Fruit fly (Drosophila melanogaster) Kc167 (cell line): Measurements from ENCODE around the gene Fer3.

ENCODE experiments used
- Myc ChIP-seq: fragments of >200 bp; optimal IDR thresholded peaks from 2 replicates; lab custom pipeline; 2017; ENCODE audit warnings: missing external identifiers
- Sin3A ChIP-seq: fragments of >200 bp; optimal IDR thresholded peaks from 2 replicates; lab custom pipeline; 2018; ENCODE audit warnings: missing external identifiers
- h ChIP-seq: fragments of >200 bp; optimal IDR thresholded peaks from 3 replicates; lab custom pipeline; 2018; ENCODE audit warnings: missing external identifiers
- insv ChIP-seq: fragments of >200 bp; optimal IDR thresholded peaks from 3 replicates; lab custom pipeline; 2018; ENCODE audit warnings: missing external identifiers
- psq ChIP-seq: fragments of >200 bp; optimal IDR thresholded peaks from 2 replicates; lab custom pipeline; 2017; ENCODE audit warnings: missing external identifiers
- ttk ChIP-seq: sonication (Bioruptor generic); optimal IDR thresholded peaks from 2 replicates; lab custom pipeline; 2017; ENCODE audit warnings: missing external identifiers

The Fer3 gene

DNA sequence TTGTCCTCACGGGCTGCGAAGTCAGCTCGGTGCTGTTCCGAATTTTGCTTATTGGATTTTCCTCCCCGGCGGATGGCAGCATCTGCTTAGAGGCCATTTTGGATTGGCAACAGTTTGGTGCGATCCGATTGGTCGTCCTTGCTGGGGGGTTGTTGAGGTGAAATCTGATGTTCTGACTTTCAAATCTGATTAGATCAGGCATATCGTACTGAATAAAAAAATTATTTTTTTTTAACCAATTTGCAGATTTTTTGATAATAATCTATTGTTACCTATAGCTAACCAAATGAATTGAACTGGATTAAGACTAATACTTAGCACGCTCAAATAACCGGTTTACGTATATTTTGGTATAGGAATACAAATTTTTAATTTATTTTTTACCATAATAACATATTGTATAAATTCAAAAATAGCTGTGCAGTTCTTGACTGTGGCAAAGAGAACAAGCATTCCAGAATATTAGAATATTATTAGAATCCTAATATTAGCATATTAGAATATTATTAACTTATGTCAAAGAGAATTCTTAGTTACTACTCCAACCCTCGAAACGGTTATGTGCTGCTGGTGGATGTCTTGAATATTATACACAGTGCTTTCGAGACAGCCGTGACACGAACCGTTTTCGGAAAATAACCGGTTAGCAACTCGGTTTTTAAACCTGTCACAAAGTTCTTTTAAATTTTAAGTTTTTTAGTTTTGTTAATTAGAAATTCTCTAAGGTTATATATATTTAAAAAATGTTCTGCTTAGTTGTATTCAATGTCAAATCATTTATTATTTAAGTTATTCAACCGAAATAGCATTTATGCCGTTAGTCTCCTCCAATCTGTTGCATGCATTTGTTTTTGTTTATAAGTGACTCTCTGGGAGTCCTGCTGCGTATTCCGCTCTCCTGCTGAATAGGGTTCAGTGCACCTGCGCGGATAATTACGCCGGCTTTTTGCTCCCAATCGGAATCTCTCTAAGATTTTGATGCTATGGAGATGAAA lies at the start of gene Fer3:
Gene Fer3 (minus strand): TSS at position 1 of the 995 bp plus-strand sequence.
- TF ChIP-seq Sin3A: no peak
- TF ChIP-seq insv (lab: Kevin White, UChicago): no peak
- no peak for TF ChIP-seq psq (lab: Kevin White, UChicago)
- no peak for TF ChIP-seq ttk (lab: Kevin White, UChicago)
- no peak for TF ChIP-seq Myc (lab: Kevin White, UChicago)
- TF ChIP-seq h (lab: Kevin White, UChicago): no peak

DNA sequence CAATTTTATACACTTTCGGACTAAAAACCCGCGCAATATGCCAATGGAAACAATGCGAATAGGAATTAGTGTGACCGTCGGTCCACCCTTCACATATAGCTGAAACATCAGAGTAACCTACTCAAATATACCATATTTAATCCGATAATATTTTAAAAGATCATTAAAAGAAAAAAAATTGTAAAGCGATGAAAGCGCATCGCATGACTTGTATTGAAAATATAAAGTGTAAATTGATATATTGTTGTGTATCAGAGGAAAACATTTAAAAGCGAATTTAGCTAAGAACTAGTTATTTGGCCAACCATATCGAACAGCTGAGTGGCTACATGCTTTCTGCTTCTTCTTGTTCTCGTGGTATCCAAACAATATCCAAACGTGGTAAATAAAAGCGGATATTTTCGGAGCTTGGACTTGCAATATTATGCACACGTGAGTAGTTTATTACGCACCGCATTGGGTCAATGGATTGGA lies 47.7 kb upstream of the Fer3 start, which contains the start of the genes Blm and CG14722:
Gene Blm (minus strand): TSS at position 54 of the 474 bp plus-strand sequence.
Gene CG14722 (plus strand): TSS at position 161 of the 474 bp plus-strand sequence.
- no peak for TF ChIP-seq psq (lab: Kevin White, UChicago)
- no peak for TF ChIP-seq ttk (lab: Kevin White, UChicago)
- TF ChIP-seq h (lab: Kevin White, UChicago): no peak
- TF ChIP-seq insv (lab: Kevin White, UChicago): no peak

- TF ChIP-seq Sin3A (no peak), h (lab: Kevin White, UChicago) (no peak), Myc (lab: Kevin White, UChicago) (no peak), insv (lab: Kevin White, UChicago) (no peak), ttk (lab: Kevin White, UChicago) (no peak), psq (lab: Kevin White, UChicago) (no peak)
Observed at dm6 chr3R:11735337-11735736, 41.2 kb upstream of the Fer3 start, which contains the start of gene CG14721. Gene CG14721, plus strand, starts transcription at chr3R:11735447.

dm6 chr3R:11721593-11721992 lies 27.5 kb upstream of the Fer3 start, which contains the start of gene CG12594:
Gene CG12594, plus strand, starts transcription at chr3R:11721734.
- TF ChIP-seq insv (lab: Kevin White, UChicago) (no peak), ttk (lab: Kevin White, UChicago) (no peak), Sin3A (no peak), Myc (lab: Kevin White, UChicago) (no peak), h (lab: Kevin White, UChicago) (no peak)

DNA sequence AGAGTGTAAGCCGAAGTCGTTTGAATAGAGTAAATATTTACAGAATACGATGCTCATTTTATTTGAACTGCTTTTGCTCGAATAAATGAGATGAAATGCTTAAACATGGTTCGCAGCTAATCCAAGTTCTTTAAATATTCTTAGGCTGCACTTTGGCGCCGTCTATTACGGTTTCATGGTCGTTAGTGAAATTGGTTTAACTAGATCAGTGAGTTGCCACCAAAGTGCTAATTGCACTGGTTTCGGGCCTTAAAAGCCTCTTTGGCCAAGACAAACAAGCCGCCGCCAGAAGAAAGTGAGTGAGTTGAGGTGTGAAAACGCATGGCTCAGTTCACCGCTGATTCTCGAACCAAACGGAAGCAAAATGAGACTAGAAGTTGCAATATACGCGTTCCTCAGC lies 17.3 kb upstream of the Fer3 start, which contains the start of gene CG14720:
Gene CG14720 (plus strand): TSS at position 301 of the 400 bp plus-strand sequence.
- TF ChIP-seq Myc (lab: Kevin White, UChicago) (no peak), insv (lab: Kevin White, UChicago) (no peak), ttk (lab: Kevin White, UChicago) (no peak), h (lab: Kevin White, UChicago) (no peak), Sin3A (no peak), psq (lab: Kevin White, UChicago) (no peak)

DNA sequence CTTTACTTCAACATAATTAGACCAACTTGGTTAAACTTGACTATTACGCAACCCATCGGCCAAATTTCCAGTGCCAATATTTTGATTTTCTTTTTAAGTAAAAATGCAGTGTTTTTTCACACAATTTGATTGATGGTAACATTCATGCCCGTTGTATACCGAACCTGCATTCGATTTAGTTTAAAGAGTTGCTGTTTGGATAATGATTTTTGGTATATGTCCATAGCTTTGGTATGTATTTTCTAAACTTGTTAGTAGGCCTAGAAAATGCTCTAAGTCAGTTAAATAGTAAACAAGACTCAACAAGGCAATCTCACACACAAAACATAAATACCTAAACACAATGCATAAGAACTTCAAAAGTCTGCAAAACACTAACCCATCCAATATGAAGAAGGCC lies 9.6 kb upstream of the Fer3 start, which contains the start of gene I-t:
Gene I-t (plus strand): TSS at position 301 of the 400 bp plus-strand sequence.
- TF ChIP-seq insv (lab: Kevin White, UChicago): no peak
- no peak for TF ChIP-seq Sin3A
- TF ChIP-seq psq (lab: Kevin White, UChicago): no peak

dm6 chr3R:11700314-11700713 lies 6.2 kb upstream of the Fer3 start, which contains the start of gene CG14718:
Gene CG14718, plus strand, starts transcription at chr3R:11700614.
- TF ChIP-seq insv (lab: Kevin White, UChicago) (no peak), Myc (lab: Kevin White, UChicago) (no peak), h (lab: Kevin White, UChicago) (no peak), ttk (lab: Kevin White, UChicago) (no peak), psq (lab: Kevin White, UChicago) (no peak), Sin3A (no peak)

- no peak for TF ChIP-seq insv (lab: Kevin White, UChicago)
- TF ChIP-seq h (lab: Kevin White, UChicago): no peak
- no peak for TF ChIP-seq ttk (lab: Kevin White, UChicago)
- no peak for TF ChIP-seq Myc (lab: Kevin White, UChicago)
- TF ChIP-seq psq (lab: Kevin White, UChicago): no peak
- TF ChIP-seq Sin3A: no peak
Observed at dm6 chr3R:11696209-11696608, 2.1 kb upstream of the Fer3 start, which contains the start of gene CG14717. Gene CG14717, plus strand, starts transcription at chr3R:11696509.

- TF ChIP-seq Sin3A (no peak), insv (lab: Kevin White, UChicago) (no peak), psq (lab: Kevin White, UChicago) (no peak), Myc (lab: Kevin White, UChicago) (no peak), h (lab: Kevin White, UChicago) (no peak), ttk (lab: Kevin White, UChicago) (no peak)
Observed at dm6 chr3R:11692504-11692903, 1.6 kb downstream of the Fer3 start.

dm6 chr3R:11691747-11692146 lies 2.4 kb downstream of the Fer3 start, which contains the start of gene CG18765:
Gene CG18765, minus strand, starts transcription at chr3R:11691799.
- TF ChIP-seq Myc (lab: Kevin White, UChicago) (no peak), Sin3A (no peak), psq (lab: Kevin White, UChicago) (no peak), h (lab: Kevin White, UChicago) (no peak), ttk (lab: Kevin White, UChicago) (no peak), insv (lab: Kevin White, UChicago) (no peak)

DNA sequence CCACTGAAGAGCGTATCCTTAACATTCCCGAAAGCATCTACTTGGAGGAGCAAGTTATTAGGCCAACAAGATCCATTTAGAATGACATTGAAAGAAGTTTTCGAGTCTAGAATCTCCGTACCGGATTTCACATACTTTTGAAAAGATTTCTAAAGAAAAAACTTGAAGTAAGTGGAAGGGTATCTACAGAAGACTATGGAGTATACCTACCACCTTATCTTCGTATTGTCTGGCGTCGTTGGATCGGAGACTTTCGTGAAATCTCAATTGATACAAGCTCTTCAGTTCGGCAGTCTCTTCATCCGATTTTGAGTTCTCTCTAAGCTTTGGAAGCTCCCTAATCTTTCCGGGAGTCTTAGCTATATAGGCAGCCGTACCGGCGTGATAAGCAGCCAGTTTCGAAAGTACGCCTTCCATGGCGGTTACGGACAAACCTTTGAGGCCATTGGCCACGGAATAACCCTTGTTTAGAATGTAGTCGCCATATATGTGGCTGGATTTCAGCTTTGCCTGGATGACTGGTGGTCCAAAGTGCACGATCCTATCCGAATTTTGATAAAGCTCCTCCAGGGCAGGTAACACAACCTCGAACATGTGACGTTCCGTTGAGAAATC lies 3.1 kb downstream of the Fer3 start:
- no peak for TF ChIP-seq Myc (lab: Kevin White, UChicago)
- no peak for TF ChIP-seq ttk (lab: Kevin White, UChicago)
- TF ChIP-seq psq (lab: Kevin White, UChicago): no peak
- TF ChIP-seq h (lab: Kevin White, UChicago): no peak
- no peak for TF ChIP-seq insv (lab: Kevin White, UChicago)
- TF ChIP-seq Sin3A: no peak
